Worm (Caenorhabditis elegans) whole organism, early embryonic: Measurements from ENCODE around the gene C45G9.6.

Experiments
- F13C5.2 ChIP-seq: sonication (generic microtip); optimal IDR thresholded peaks from 2 replicates; lab custom pipeline; 2017; ENCODE audit warnings: mild to moderate bottlenecking, missing genetic modification characterization, inconsistent platforms, missing compliant biosample characterization
- ama-1 ChIP-seq: fragments of 150-350 bp; optimal IDR thresholded peaks from 2 replicates; lab custom pipeline; 2014
- ceh-36 ChIP-seq: sonication (generic microtip); optimal IDR thresholded peaks from 2 replicates; lab custom pipeline; 2016; ENCODE audit warnings: missing genetic modification characterization, inconsistent platforms, missing compliant biosample characterization
- hmbx-1 ChIP-seq: sonication (generic microtip); optimal IDR thresholded peaks from 2 replicates; lab custom pipeline; 2016; ENCODE audit warnings: mild to moderate bottlenecking, missing genetic modification characterization, missing compliant biosample characterization
- scrt-1 ChIP-seq: fragments of 200-800 bp; sonication (Bioruptor generic); IDR thresholded peaks from 2 replicates; pipeline ENCODE4 v1.3.6; 2022; ENCODE audit warnings: missing genetic modification characterization, missing compliant biosample characterization
- tbx-37 ChIP-seq: fragments of 200-800 bp; sonication (Bioruptor generic); conservative IDR thresholded peaks from 2 replicates; pipeline ENCODE4 v1.3.6; 2022; ENCODE audit warnings: missing genetic modification reagents, missing genetic modification characterization, missing compliant biosample characterization

DNA sequence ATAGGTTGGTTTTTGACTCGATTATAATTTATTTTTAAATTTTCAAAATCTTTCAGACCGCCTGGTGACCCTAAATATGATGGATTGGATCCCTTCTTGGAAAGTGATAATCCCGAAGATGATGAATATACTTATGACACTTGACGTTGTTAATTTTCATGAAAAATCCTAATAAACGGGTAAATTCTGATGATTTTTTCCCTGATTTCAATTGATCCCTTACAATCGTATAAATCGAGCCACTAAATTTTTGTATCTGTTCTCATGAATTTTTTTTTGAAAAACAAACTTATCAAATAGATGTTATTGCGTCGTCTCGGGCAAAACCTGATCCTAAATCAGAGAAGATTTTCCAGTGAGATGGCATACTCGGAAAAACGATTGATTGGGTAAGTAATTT, 13.3 kb upstream of the C45G9.6 start, which contains the start of gene R144.13:
- TF ChIP-seq tbx-37 (GFP tag; lab: Robert Waterston, UW) (no peak), hmbx-1 (tag; lab: Kevin White, UChicago) (no peak), ama-1 (lab: Kevin White, UChicago) (no peak), scrt-1 (GFP tag; lab: Robert Waterston, UW) (no peak), ceh-36 (tag; lab: Kevin White, UChicago) (no peak), F13C5.2 (tag; lab: Kevin White, UChicago) (no peak)
